Worm (Caenorhabditis elegans) whole organism, mixed stage, embryonic: ENCODE results near the gene vps-2.

ENCODE experiments used
- blmp-1 ChIP-seq: fragments of 150-350 bp; optimal IDR thresholded peaks from 2 replicates; lab custom pipeline; 2014; ENCODE audit warnings: missing biosample characterization, missing genetic modification characterization
- ceh-43 ChIP-seq: fragments of 200-800 bp; sonication (Bioruptor generic); optimal IDR thresholded peaks from 2 replicates; lab custom pipeline; 2018; ENCODE audit warnings: mild to moderate bottlenecking, missing genetic modification characterization, moderate library complexity, missing compliant biosample characterization
- ces-1 ChIP-seq: fragments of 150-350 bp; optimal IDR thresholded peaks from 2 replicates; lab custom pipeline; 2014; ENCODE audit warnings: missing biosample characterization, missing genetic modification reagents, missing genetic modification characterization
- elt-3 ChIP-seq: fragments of 150-350 bp; optimal IDR thresholded peaks from 2 replicates; lab custom pipeline; 2014; ENCODE audit warnings: missing biosample characterization, missing genetic modification characterization
- lin-13 ChIP-seq: fragments of 150-350 bp; optimal IDR thresholded peaks from 2 replicates; lab custom pipeline; 2014; ENCODE audit warnings: missing biosample characterization, missing genetic modification characterization
- mab-5 ChIP-seq: fragments of 150-350 bp; optimal IDR thresholded peaks from 2 replicates; lab custom pipeline; 2014; ENCODE audit warnings: missing biosample characterization, missing genetic modification characterization
- mls-2 ChIP-seq: sonication (generic microtip); optimal IDR thresholded peaks from 2 replicates; lab custom pipeline; 2016; ENCODE audit warnings: mild to moderate bottlenecking, missing genetic modification characterization, moderate library complexity, missing compliant biosample characterization
- nhr-237 ChIP-seq: fragments of 150-350 bp; optimal IDR thresholded peaks from 2 replicates; lab custom pipeline; 2014; ENCODE audit warnings: missing biosample characterization, missing genetic modification characterization
- nhr-28 ChIP-seq: fragments of 150-350 bp; optimal IDR thresholded peaks from 2 replicates; lab custom pipeline; 2014; ENCODE audit warnings: missing biosample characterization, missing genetic modification characterization
- nhr-76 ChIP-seq: sonication (generic microtip); optimal IDR thresholded peaks from 2 replicates; lab custom pipeline; 2017; ENCODE audit warnings: missing biosample characterization, missing genetic modification characterization
- unc-120 ChIP-seq: sonication (generic microtip); optimal IDR thresholded peaks from 2 replicates; lab custom pipeline; 2017; ENCODE audit warnings: missing genetic modification characterization, missing compliant biosample characterization; ENCODE audit not compliant: poor library complexity, severe bottlenecking
- unc-62 ChIP-seq: fragments of 150-350 bp; optimal IDR thresholded peaks from 2 replicates; lab custom pipeline; 2014; ENCODE audit warnings: missing biosample characterization, missing genetic modification reagents, missing genetic modification characterization

- TF ChIP-seq blmp-1 (tag; lab: Kevin White, UChicago) (no peak), nhr-28 (tag; lab: Kevin White, UChicago) (no peak), ces-1 (GFP tag; lab: Kevin White, UChicago) (no peak), mls-2 (no peak), mab-5 (tag; lab: Kevin White, UChicago) (no peak), ceh-43 (GFP tag; lab: Kevin White, UChicago) (no peak), unc-62 (GFP tag; lab: Kevin White, UChicago) (no peak), nhr-237 (tag; lab: Kevin White, UChicago) (no peak), unc-120 (no peak), nhr-76 (tag; lab: Kevin White, UChicago) (no peak), elt-3 (no peak), lin-13 (tag; lab: Kevin White, UChicago) (no peak)
Measured at ce11 chrII:12726704-12727103, 41.3 kb downstream of the vps-2 start.
